Worm (Caenorhabditis elegans): ENCODE data around the gene dao-3.

DNA sequence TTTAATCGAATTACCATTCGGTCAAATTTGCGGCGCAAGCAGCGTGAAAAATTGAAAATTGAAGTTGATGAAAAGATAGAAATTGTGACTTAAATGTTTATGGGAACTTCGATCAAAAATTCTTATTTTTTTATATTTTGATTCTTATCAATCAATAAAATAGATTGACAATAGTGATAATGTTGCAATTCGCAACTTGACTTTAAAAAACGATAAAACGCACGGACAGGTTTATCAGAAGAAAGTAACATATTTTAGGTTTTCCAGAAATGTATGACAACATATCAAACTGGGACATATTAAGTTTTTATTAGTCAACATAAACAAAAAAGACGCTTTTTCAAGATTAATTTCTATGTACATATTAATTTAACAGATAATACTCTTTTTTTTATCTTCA is 3.0 kb downstream of the dao-3 start:
- TF ChIP-seq ref-1 (GFP tag; conservative IDR thresholded peaks at IDR 0.05) (no peak), flt-1 (GFP tag; IDR thresholded peaks at IDR 0.05) (no peak), cog-1 (tag; optimal IDR thresholded peaks at IDR 0.05) (no peak), T22C8.4 (GFP tag; IDR thresholded peaks at IDR 0.05) (no peak), tab-1 (GFP tag; IDR thresholded peaks at IDR 0.05) (no peak)

Data from whole organism, midembryonic.